Worm (Caenorhabditis elegans) whole organism, L1 larva: ENCODE data around the gene mrpl-55.

Experiments used
- C34B4.2 ChIP-seq: sonication (generic microtip); optimal IDR thresholded peaks from 2 replicates; lab custom pipeline; 2017; ENCODE audit warnings: mild to moderate bottlenecking, missing genetic modification characterization, missing compliant biosample characterization
- lin-13 ChIP-seq: fragments of 150-350 bp; optimal IDR thresholded peaks from 2 replicates; lab custom pipeline; 2014; ENCODE audit warnings: missing biosample characterization, missing genetic modification reagents, missing genetic modification characterization
- nhr-11 ChIP-seq: fragments of 150-350 bp; optimal IDR thresholded peaks from 2 replicates; lab custom pipeline; 2014; ENCODE audit warnings: missing biosample characterization, missing genetic modification characterization
- nhr-20 ChIP-seq: sonication (generic microtip); optimal IDR thresholded peaks from 2 replicates; lab custom pipeline; 2016; ENCODE audit warnings: mild to moderate bottlenecking, missing genetic modification characterization, missing compliant biosample characterization
- nhr-90 ChIP-seq: sonication (generic microtip); optimal IDR thresholded peaks from 2 replicates; lab custom pipeline; 2016; ENCODE audit warnings: mild to moderate bottlenecking, missing genetic modification characterization, missing compliant biosample characterization; ENCODE audit not compliant: poor library complexity
- pax-3 ChIP-seq: fragments of 200-800 bp; sonication (Bioruptor generic); optimal IDR thresholded peaks from 2 replicates; lab custom pipeline; 2018; ENCODE audit warnings: mild to moderate bottlenecking, missing genetic modification characterization, moderate library complexity, missing compliant biosample characterization
- unc-62 ChIP-seq: fragments of 150-350 bp; optimal IDR thresholded peaks from 2 replicates; lab custom pipeline; 2014; ENCODE audit warnings: missing biosample characterization, missing genetic modification reagents, missing genetic modification characterization
- ztf-4 ChIP-seq: fragments of 150-350 bp; optimal IDR thresholded peaks from 2 replicates; lab custom pipeline; 2014; ENCODE audit warnings: missing biosample characterization, missing genetic modification characterization

- TF ChIP-seq unc-62 (no peak), pax-3 (tag; lab: Kevin White, UChicago) (no peak), nhr-90 (tag; lab: Kevin White, UChicago) (no peak), lin-13 (no peak), nhr-11 (tag; lab: Kevin White, UChicago) (no peak), C34B4.2 (no peak), nhr-20 (no peak), ztf-4 (tag; lab: Kevin White, UChicago) (no peak)
Observed at ce11 chrIV:440509-440908, 3.3 kb upstream of the mrpl-55 start, which contains the start of gene hum-8.
